Fruit fly (Drosophila melanogaster): ENCODE data around the gene Cpsf6.

The Cpsf6 gene

dm6 chr3L:8318916-8319506, 3.7 kb upstream of the Cpsf6 start, which contains the start of gene CG43059:
Gene CG43059, minus strand, starts transcription at chr3L:8318966.
- TF ChIP-seq CG9139 (GFP tag; optimal IDR thresholded peaks at IDR 0.05): no peak
- TF ChIP-seq Sox14 (GFP tag; optimal IDR thresholded peaks at IDR 0.05): peak; percentile 27
- no peak for TF ChIP-seq CG11762 (GFP tag; optimal IDR thresholded peaks at IDR 0.05; ENCODE audit: insufficient read depth)
- no peak for TF ChIP-seq CG6854 (GFP tag; optimal IDR thresholded peaks at IDR 0.05)
- TF ChIP-seq CG6808 (GFP tag; optimal IDR thresholded peaks at IDR 0.05): no peak
- TF ChIP-seq CG1621 (tag; optimal IDR thresholded peaks at IDR 0.05): no peak
- TF ChIP-seq CG8632 (GFP tag; optimal IDR thresholded peaks at IDR 0.05): no peak
- TF ChIP-seq CG6276 (GFP tag; optimal IDR thresholded peaks at IDR 0.05): peak; percentile 91
- TF ChIP-seq vri (GFP tag; optimal IDR thresholded peaks at IDR 0.05): no peak
- TF ChIP-seq CG3919 (GFP tag; optimal IDR thresholded peaks at IDR 0.05): peak; percentile 36
- peak; percentile 52 for TF ChIP-seq CG10631 (GFP tag; optimal IDR thresholded peaks at IDR 0.05)
- TF ChIP-seq Hr4 (GFP tag; optimal IDR thresholded peaks at IDR 0.05): peak; percentile 82
- no peak for TF ChIP-seq fd85E (GFP tag; optimal IDR thresholded peaks at IDR 0.05)
- no peak for TF ChIP-seq Sox102F (GFP tag; optimal IDR thresholded peaks at IDR 0.05)
- TF ChIP-seq svp (GFP tag): peak; percentile 30
- peak; percentile 68 for TF ChIP-seq Eip78C (GFP tag)
- TF ChIP-seq CG11902 (GFP tag; optimal IDR thresholded peaks at IDR 0.05): no peak
- peak; percentile 88 for TF ChIP-seq CG32006 (GFP tag; optimal IDR thresholded peaks at IDR 0.05)
- peak; percentile 65 for TF ChIP-seq CG4318 (GFP tag; optimal IDR thresholded peaks at IDR 0.05)
- no peak for TF ChIP-seq fkh (GFP tag; optimal IDR thresholded peaks at IDR 0.05)
- no peak for TF ChIP-seq Met (GFP tag; optimal IDR thresholded peaks at IDR 0.05)
- TF ChIP-seq Sox15 (GFP tag; optimal IDR thresholded peaks at IDR 0.05): no peak
- TF ChIP-seq cyc (GFP tag; optimal IDR thresholded peaks at IDR 0.05): no peak
- TF ChIP-seq CG10669 (GFP tag; optimal IDR thresholded peaks at IDR 0.05): no peak
- TF ChIP-seq achi (GFP tag; optimal IDR thresholded peaks at IDR 0.05): peak; percentile 64
- TF ChIP-seq Lpt (GFP tag; optimal IDR thresholded peaks at IDR 0.05): peak; percentile 71
- no peak for TF ChIP-seq ss (GFP tag; optimal IDR thresholded peaks at IDR 0.05)
- peak; percentile 45 for TF ChIP-seq net (GFP tag; optimal IDR thresholded peaks at IDR 0.05)
- TF ChIP-seq Ets96B (tag; optimal IDR thresholded peaks at IDR 0.05): no peak
- peak; percentile 32 for TF ChIP-seq Eip75B (GFP tag; optimal IDR thresholded peaks at IDR 0.05)
- no peak for TF ChIP-seq esn (GFP tag; optimal IDR thresholded peaks at IDR 0.05)
- TF ChIP-seq CG8119 (GFP tag; IDR thresholded peaks at IDR 0.05): peak; percentile 92
- TF ChIP-seq CG31627 (GFP tag; optimal IDR thresholded peaks at IDR 0.05): no peak
- peak; percentile 93 for TF ChIP-seq eg (GFP tag; IDR thresholded peaks at IDR 0.05)
- TF ChIP-seq topi (GFP tag; optimal IDR thresholded peaks at IDR 0.05): no peak
- TF ChIP-seq Eip93F (GFP tag; optimal IDR thresholded peaks at IDR 0.05): no peak
- no peak for TF ChIP-seq Hr38 (GFP tag; optimal IDR thresholded peaks at IDR 0.05)
- no peak for TF ChIP-seq Blimp-1 (GFP tag; optimal IDR thresholded peaks at IDR 0.05)
- no peak for TF ChIP-seq dsx (GFP tag; optimal IDR thresholded peaks at IDR 0.05; ENCODE audit: poor library complexity, severe bottlenecking)
- no peak for TF ChIP-seq CG3032 (tag; optimal IDR thresholded peaks at IDR 0.05)
- TF ChIP-seq CG6792 (GFP tag; optimal IDR thresholded peaks at IDR 0.05): no peak
- peak; percentile 78 for TF ChIP-seq CG11294 (GFP tag; IDR thresholded peaks at IDR 0.05)
- peak in 1 of 2 experiments; percentile 34 for TF ChIP-seq salr (GFP tag; optimal IDR thresholded peaks at IDR 0.05)
- TF ChIP-seq CG34406 (GFP tag; optimal IDR thresholded peaks at IDR 0.05): no peak
- no peak for TF ChIP-seq CG8319 (GFP tag; optimal IDR thresholded peaks at IDR 0.05)
- peak; percentile 50 for TF ChIP-seq OdsH (GFP tag; optimal IDR thresholded peaks at IDR 0.05)
- no peak for TF ChIP-seq Smox (GFP tag; optimal IDR thresholded peaks at IDR 0.05)
- TF ChIP-seq CG6163 (GFP tag; IDR thresholded peaks at IDR 0.05): peak; percentile 87
- TF ChIP-seq dac (GFP tag; optimal IDR thresholded peaks at IDR 0.05): peak; percentile 54
- peak; percentile 11 for TF ChIP-seq CG16779 (tag; optimal IDR thresholded peaks at IDR 0.05)
- TF ChIP-seq Ets21C (GFP tag; optimal IDR thresholded peaks at IDR 0.05): no peak
- no peak for TF ChIP-seq spab (GFP tag; optimal IDR thresholded peaks at IDR 0.05)
